Fruit fly (Drosophila melanogaster): ENCODE results near the gene Dmtn.

Gene Dmtn

dm6 chr3R:6435219-6435618 is 29.5 kb upstream of the Dmtn start:
- TF ChIP-seq jim (GFP tag; optimal IDR thresholded peaks at IDR 0.05) (no peak), Hnf4 (GFP tag; optimal IDR thresholded peaks at IDR 0.05) (no peak), pan (optimal IDR thresholded peaks at IDR 0.05) (no peak), Hr83 (GFP tag; optimal IDR thresholded peaks at IDR 0.05; ENCODE audit: poor library complexity, severe bottlenecking) (no peak), GATAd (GFP tag; optimal IDR thresholded peaks at IDR 0.05) (no peak), Rel (GFP tag; optimal IDR thresholded peaks at IDR 0.05) (no peak), Rel (tag; optimal IDR thresholded peaks at IDR 0.05) (no peak), CG9705 (GFP tag; optimal IDR thresholded peaks at IDR 0.05) (no peak), h (GFP tag; optimal IDR thresholded peaks at IDR 0.05) (no peak), fru (GFP tag; optimal IDR thresholded peaks at IDR 0.05) (no peak), Hr78 (GFP tag; optimal IDR thresholded peaks at IDR 0.05) (no peak), Sp1 (GFP tag; optimal IDR thresholded peaks at IDR 0.05) (no peak), sage (GFP tag; optimal IDR thresholded peaks at IDR 0.05) (no peak), Dif (GFP tag; optimal IDR thresholded peaks at IDR 0.05; ENCODE audit: partially characterized antibody) (no peak)

- TF ChIP-seq rgr (GFP tag; optimal IDR thresholded peaks at IDR 0.05) (no peak), GATAd (GFP tag; optimal IDR thresholded peaks at IDR 0.05) (no peak), ey (GFP tag; optimal IDR thresholded peaks at IDR 0.05) (no peak), woc (GFP tag; optimal IDR thresholded peaks at IDR 0.05) (no peak), HLH106 (tag; optimal IDR thresholded peaks at IDR 0.05) (no peak), dl (GFP tag; optimal IDR thresholded peaks at IDR 0.05; ENCODE audit: insufficient read depth in 1 of 2, partially characterized antibody in 2 of 2) (no peak), lola (GFP tag; optimal IDR thresholded peaks at IDR 0.05) (no peak), pan (optimal IDR thresholded peaks at IDR 0.05) (no peak), jim (GFP tag; optimal IDR thresholded peaks at IDR 0.05) (no peak), br (GFP tag; optimal IDR thresholded peaks at IDR 0.05) (no peak), Mio (GFP tag; optimal IDR thresholded peaks at IDR 0.05) (no peak), foxo (GFP tag; optimal IDR thresholded peaks at IDR 0.05) (no peak), dsf (GFP tag; optimal IDR thresholded peaks at IDR 0.05; ENCODE audit: borderline replicate concordance) (no peak)
Measured at dm6 chr3R:6433885-6434284, 28.2 kb upstream of the Dmtn start.

dm6 chr3R:6432784-6433469 is 27.2 kb upstream of the Dmtn start:
- TF ChIP-seq Rel (GFP tag; optimal IDR thresholded peaks at IDR 0.05) (no peak), Rel (tag; optimal IDR thresholded peaks at IDR 0.05) (peak; percentile 97), brk (GFP tag; optimal IDR thresholded peaks at IDR 0.05) (no peak), dsf (GFP tag; optimal IDR thresholded peaks at IDR 0.05; ENCODE audit: borderline replicate concordance) (no peak), usp (GFP tag; optimal IDR thresholded peaks at IDR 0.05) (no peak), sage (GFP tag; optimal IDR thresholded peaks at IDR 0.05) (peak; percentile 40), CG9705 (GFP tag; optimal IDR thresholded peaks at IDR 0.05) (no peak), woc (GFP tag; optimal IDR thresholded peaks at IDR 0.05) (no peak), Vsx2 (GFP tag; optimal IDR thresholded peaks at IDR 0.05; ENCODE audit: partially characterized antibody) (no peak), CG32264 (GFP tag; optimal IDR thresholded peaks at IDR 0.05) (no peak), br (GFP tag; optimal IDR thresholded peaks at IDR 0.05) (no peak), foxo (GFP tag; optimal IDR thresholded peaks at IDR 0.05) (no peak), ey (GFP tag; optimal IDR thresholded peaks at IDR 0.05) (no peak), Jra (GFP tag; optimal IDR thresholded peaks at IDR 0.05) (no peak), CrebA (GFP tag; optimal IDR thresholded peaks at IDR 0.05; ENCODE audit: borderline replicate concordance) (peak; percentile 72), Hr78 (GFP tag; optimal IDR thresholded peaks at IDR 0.05) (no peak), Dfd (GFP tag; optimal IDR thresholded peaks at IDR 0.05) (no peak)

dm6 chr3R:6432321-6432720 is 26.6 kb upstream of the Dmtn start:
- TF ChIP-seq lola (GFP tag; optimal IDR thresholded peaks at IDR 0.05) (no peak), Mio (GFP tag; optimal IDR thresholded peaks at IDR 0.05) (no peak), Abd-B (GFP tag; optimal IDR thresholded peaks at IDR 0.05) (no peak), pan (optimal IDR thresholded peaks at IDR 0.05) (no peak), dmrt93B (GFP tag; optimal IDR thresholded peaks at IDR 0.05) (no peak), sv (GFP tag; optimal IDR thresholded peaks at IDR 0.05) (no peak), Hr78 (GFP tag; optimal IDR thresholded peaks at IDR 0.05) (no peak), HLH106 (tag; optimal IDR thresholded peaks at IDR 0.05) (no peak), OdsH (GFP tag; optimal IDR thresholded peaks at IDR 0.05) (no peak), dsf (GFP tag; optimal IDR thresholded peaks at IDR 0.05; ENCODE audit: borderline replicate concordance) (no peak)

Data from whole organism, wandering third instar larva.